Fruit fly (Drosophila melanogaster) whole organism, embryonic: Measurements from ENCODE around the gene CG14868.

Experiments used
- CG1024 ChIP-seq: fragments of 200-800 bp; sonication (Bioruptor generic); IDR thresholded peaks from 2 replicates; pipeline ENCODE4 v1.3.6; 2022; ENCODE audit warnings: missing biosample characterization, missing genetic modification characterization
- CG10959 ChIP-seq: fragments of 200-800 bp; sonication (Bioruptor generic); IDR thresholded peaks from 2 replicates; pipeline ENCODE4 v1.3.6; 2022; ENCODE audit warnings: missing biosample characterization, missing genetic modification characterization
- CG11093 ChIP-seq: fragments of 200-800 bp; sonication (Bioruptor generic); IDR thresholded peaks from 3 replicates; pipeline ENCODE4 v1.3.6; 2022; ENCODE audit warnings: missing biosample characterization, missing genetic modification characterization
- CG14441 ChIP-seq: fragments of 200-800 bp; sonication (Bioruptor generic); IDR thresholded peaks from 2 replicates; pipeline ENCODE4 v1.3.6; 2022; ENCODE audit warnings: missing biosample characterization, missing genetic modification characterization
- CG15479 ChIP-seq: fragments of 200-800 bp; sonication (Bioruptor generic); optimal IDR thresholded peaks from 3 replicates; lab custom pipeline; 2019; ENCODE audit warnings: missing biosample characterization, mild to moderate bottlenecking, missing genetic modification characterization, moderate library complexity
- CG16813 ChIP-seq: fragments of 200-800 bp; sonication (Bioruptor generic); IDR thresholded peaks from 3 replicates; pipeline ENCODE4 v1.3.6; 2022; ENCODE audit warnings: missing biosample characterization, missing genetic modification characterization; ENCODE audit not compliant: partially characterized antibody
- CG17385 ChIP-seq: fragments of 200-800 bp; sonication (Bioruptor generic); optimal IDR thresholded peaks from 3 replicates; lab custom pipeline; 2018; ENCODE audit warnings: missing biosample characterization, mild to moderate bottlenecking, missing genetic modification characterization
- CG32772 ChIP-seq: fragments of 200-800 bp; sonication (Bioruptor generic); IDR thresholded peaks from 2 replicates; pipeline ENCODE4 v1.3.6; 2022; ENCODE audit warnings: missing biosample characterization, missing genetic modification characterization
- CG3281 ChIP-seq: fragments of 200-800 bp; sonication (Bioruptor generic); optimal IDR thresholded peaks from 3 replicates; lab custom pipeline; 2017; ENCODE audit warnings: missing biosample characterization, mild to moderate bottlenecking, missing genetic modification characterization
- CG3838 ChIP-seq: fragments of 200-800 bp; sonication (Bioruptor generic); optimal IDR thresholded peaks from 3 replicates; lab custom pipeline; 2016; ENCODE audit warnings: missing biosample characterization, missing genetic modification characterization
- CG3995 ChIP-seq: fragments of 200-800 bp; sonication (Bioruptor generic); optimal IDR thresholded peaks from 3 replicates; lab custom pipeline; 2016; ENCODE audit warnings: missing biosample characterization, missing genetic modification characterization
- CG6689 ChIP-seq: fragments of 200-800 bp; sonication (Bioruptor generic); IDR thresholded peaks from 2 replicates; pipeline ENCODE4 v1.3.6; 2022; ENCODE audit warnings: missing biosample characterization, missing genetic modification characterization
- CG7556 ChIP-seq: fragments of 200-800 bp; sonication (Bioruptor generic); optimal IDR thresholded peaks from 2 replicates; lab custom pipeline; 2017; ENCODE audit warnings: missing biosample characterization, mild to moderate bottlenecking, missing genetic modification characterization
- CoRest ChIP-seq: fragments of 200-800 bp; sonication (Bioruptor generic); optimal IDR thresholded peaks from 3 replicates; lab custom pipeline; 2018; ENCODE audit warnings: missing biosample characterization, mild to moderate bottlenecking, missing genetic modification characterization, moderate library complexity
- D ChIP-seq, 2 experiments: fragments of 200-800 bp in 1 of 2; fragments of >200 bp in 1 of 2; sonication (Bioruptor generic) in 1 of 2; optimal IDR thresholded peaks; 2 replicates in 1 of 2; 3 replicates in 1 of 2; lab custom pipeline; 2017; ENCODE audit warnings: mild to moderate bottlenecking in 1 of 2, missing biosample characterization in 1 of 2, missing genetic modification characterization in 1 of 2, missing genetic modification reagents in 1 of 2
- E2f2 ChIP-seq: fragments of 200-800 bp; sonication (Bioruptor generic); IDR thresholded peaks from 2 replicates; pipeline ENCODE4 v1.3.6; 2022; ENCODE audit warnings: missing biosample characterization, missing genetic modification characterization
- Gug ChIP-seq: fragments of 200-800 bp; sonication (Bioruptor generic); IDR thresholded peaks from 4 replicates; pipeline ENCODE4 v1.3.6; 2022; ENCODE audit warnings: missing biosample characterization, missing genetic modification characterization
- Hr78 ChIP-seq, 2 experiments: fragments of 200-800 bp in 1 of 2; fragments of >200 bp in 1 of 2; sonication (Bioruptor generic) in 1 of 2; optimal IDR thresholded peaks; 2 replicates each; lab custom pipeline; 2017 to 2019; ENCODE audit warnings: missing biosample characterization in 2 of 2, missing genetic modification characterization in 2 of 2, mild to moderate bottlenecking in 1 of 2, moderate library complexity in 1 of 2
- MESR4 ChIP-seq: fragments of 200-800 bp; sonication (Bioruptor generic); optimal IDR thresholded peaks from 2 replicates; lab custom pipeline; 2018; ENCODE audit warnings: missing biosample characterization, mild to moderate bottlenecking, missing genetic modification characterization, moderate library complexity
- Med ChIP-seq: fragments of 200-800 bp; sonication (Bioruptor generic); peaks from one replicate; lab custom pipeline; 2016; ENCODE audit warnings: missing biosample characterization, missing genetic modification characterization, mild to moderate bottlenecking, inconsistent platforms, moderate library complexity
- Mes4 ChIP-seq: fragments of 200-800 bp; sonication (Bioruptor generic); optimal IDR thresholded peaks from 2 replicates; lab custom pipeline; 2016; ENCODE audit warnings: missing biosample characterization, missing genetic modification characterization
- NK7.1 ChIP-seq: fragments of 200-800 bp; sonication (Bioruptor generic); optimal IDR thresholded peaks from 3 replicates; lab custom pipeline; 2016; ENCODE audit warnings: missing biosample characterization, missing genetic modification characterization
- Rfx ChIP-seq: fragments of 200-800 bp; sonication (Bioruptor generic); IDR thresholded peaks from 2 replicates; pipeline ENCODE4 v1.3.6; 2022; ENCODE audit warnings: missing biosample characterization, missing genetic modification characterization
- Six4 ChIP-seq: fragments of 200-800 bp; sonication (Bioruptor generic); optimal IDR thresholded peaks from 2 replicates; lab custom pipeline; 2016; ENCODE audit warnings: missing biosample characterization, missing genetic modification characterization
- Trl ChIP-seq, 3 experiments: fragments of >200 bp in 2 of 3; fragments of 200-800 bp in 1 of 3; sonication (Bioruptor generic) in 1 of 3; optimal IDR thresholded peaks; 2 replicates in 1 of 3; 3 replicates in 2 of 3; lab custom pipeline; 2016 to 2017; ENCODE audit warnings: missing biosample characterization in 1 of 3, missing genetic modification characterization in 1 of 3
- Xrp1 ChIP-seq: fragments of 200-800 bp; sonication (Bioruptor generic); IDR thresholded peaks from 2 replicates; pipeline ENCODE4 v1.3.6; 2022; ENCODE audit warnings: missing biosample characterization, missing genetic modification characterization
- ac ChIP-seq: fragments of 200-800 bp; sonication (Bioruptor generic); optimal IDR thresholded peaks from 3 replicates; lab custom pipeline; 2017; ENCODE audit warnings: missing biosample characterization, mild to moderate bottlenecking, missing genetic modification characterization
- al ChIP-seq: fragments of 200-800 bp; sonication (Bioruptor generic); IDR thresholded peaks from 2 replicates; pipeline ENCODE4 v1.3.6; 2022; ENCODE audit warnings: missing biosample characterization, missing genetic modification characterization
- ara ChIP-seq: fragments of 200-800 bp; sonication (Bioruptor generic); IDR thresholded peaks from 2 replicates; pipeline ENCODE4 v1.3.6; 2022; ENCODE audit warnings: missing biosample characterization, missing genetic modification characterization
- ase ChIP-seq: fragments of 200-800 bp; sonication (Bioruptor generic); IDR thresholded peaks from 3 replicates; pipeline ENCODE4 v1.3.6; 2022; ENCODE audit warnings: missing biosample characterization, missing genetic modification characterization
- bowl ChIP-seq: fragments of 200-800 bp; sonication (Bioruptor generic); IDR thresholded peaks from 2 replicates; pipeline ENCODE4 v1.3.6; 2022; ENCODE audit warnings: missing biosample characterization, missing genetic modification characterization
- chinmo ChIP-seq: fragments of 200-800 bp; sonication (Bioruptor generic); IDR thresholded peaks from 4 replicates; pipeline ENCODE4 v1.3.6; 2022; ENCODE audit warnings: missing biosample characterization, missing genetic modification characterization; ENCODE audit not compliant: partially characterized antibody
- dmrt11E ChIP-seq: fragments of 200-800 bp; sonication (Bioruptor generic); optimal IDR thresholded peaks from 3 replicates; lab custom pipeline; 2018; ENCODE audit warnings: missing biosample characterization, mild to moderate bottlenecking, missing genetic modification characterization, moderate library complexity
- dysf ChIP-seq: fragments of 200-800 bp; sonication (Bioruptor generic); IDR thresholded peaks from 3 replicates; pipeline ENCODE4 v1.3.6; 2022; ENCODE audit warnings: missing biosample characterization, missing genetic modification characterization
- esg ChIP-seq: fragments of 200-800 bp; sonication (Bioruptor generic); conservative IDR thresholded peaks from 2 replicates; pipeline ENCODE4 v1.3.6; 2022; ENCODE audit warnings: missing biosample characterization, missing genetic modification characterization
- ind ChIP-seq: fragments of 200-800 bp; sonication (Bioruptor generic); optimal IDR thresholded peaks from 3 replicates; lab custom pipeline; 2016; ENCODE audit warnings: missing biosample characterization, missing genetic modification characterization
- lola ChIP-seq, 3 experiments: fragments of >200 bp in 2 of 3; fragments of 200-800 bp in 1 of 3; sonication (Bioruptor generic) in 1 of 3; optimal IDR thresholded peaks; 2 replicates each; lab custom pipeline; 2017 to 2019; ENCODE audit warnings: missing biosample characterization in 3 of 3, missing genetic modification characterization in 3 of 3, mild to moderate bottlenecking in 1 of 3, moderate library complexity in 1 of 3
- pan ChIP-seq, 4 experiments: fragments of >200 bp in 3 of 4; fragments of 200-800 bp in 1 of 4; sonication (Bioruptor generic) in 1 of 4; optimal IDR thresholded peaks in 3 of 4; IDR thresholded peaks in 1 of 4; 2 replicates each; pipeline versions ENCODE4 v1.3.6 to Lab custom; 2017 to 2022; ENCODE audit warnings: missing biosample characterization in 2 of 4, missing genetic modification characterization in 2 of 4, mixed read lengths in 1 of 4
- pnt ChIP-seq: fragments of 200-800 bp; sonication (Bioruptor generic); optimal IDR thresholded peaks from 3 replicates; lab custom pipeline; 2016; ENCODE audit warnings: missing biosample characterization, missing genetic modification characterization
- pzg ChIP-seq: fragments of 200-800 bp; sonication (Bioruptor generic); optimal IDR thresholded peaks from 3 replicates; lab custom pipeline; 2018; ENCODE audit warnings: missing biosample characterization, mild to moderate bottlenecking, missing genetic modification characterization, moderate library complexity
- sens ChIP-seq: fragments of 200-800 bp; sonication (Bioruptor generic); peaks from one replicate; lab custom pipeline; 2016; ENCODE audit warnings: missing biosample characterization, missing genetic modification characterization
- seq ChIP-seq: fragments of 200-800 bp; sonication (Bioruptor generic); IDR thresholded peaks from 2 replicates; pipeline ENCODE4 v1.3.6; 2022; ENCODE audit warnings: missing biosample characterization, missing genetic modification characterization
- slbo ChIP-seq: fragments of 200-800 bp; sonication (Bioruptor generic); IDR thresholded peaks from 2 replicates; pipeline ENCODE4 v1.3.6; 2022; ENCODE audit warnings: missing biosample characterization, missing genetic modification characterization
- stc ChIP-seq: fragments of 200-800 bp; sonication (Bioruptor generic); IDR thresholded peaks from 2 replicates; pipeline ENCODE4 v1.3.6; 2022; ENCODE audit warnings: missing biosample characterization, missing genetic modification characterization
- tgo ChIP-seq: fragments of 200-800 bp; sonication (Bioruptor generic); IDR thresholded peaks from 3 replicates; pipeline ENCODE4 v1.3.6; 2022; ENCODE audit warnings: missing biosample characterization, missing genetic modification characterization
- unpg ChIP-seq: fragments of 200-800 bp; sonication (Bioruptor generic); optimal IDR thresholded peaks from 3 replicates; lab custom pipeline; 2018; ENCODE audit warnings: missing biosample characterization, mild to moderate bottlenecking, missing genetic modification characterization, moderate library complexity
- yki ChIP-seq: fragments of >200 bp; optimal IDR thresholded peaks from 3 replicates; lab custom pipeline; 2018

Gene CG14868

DNA sequence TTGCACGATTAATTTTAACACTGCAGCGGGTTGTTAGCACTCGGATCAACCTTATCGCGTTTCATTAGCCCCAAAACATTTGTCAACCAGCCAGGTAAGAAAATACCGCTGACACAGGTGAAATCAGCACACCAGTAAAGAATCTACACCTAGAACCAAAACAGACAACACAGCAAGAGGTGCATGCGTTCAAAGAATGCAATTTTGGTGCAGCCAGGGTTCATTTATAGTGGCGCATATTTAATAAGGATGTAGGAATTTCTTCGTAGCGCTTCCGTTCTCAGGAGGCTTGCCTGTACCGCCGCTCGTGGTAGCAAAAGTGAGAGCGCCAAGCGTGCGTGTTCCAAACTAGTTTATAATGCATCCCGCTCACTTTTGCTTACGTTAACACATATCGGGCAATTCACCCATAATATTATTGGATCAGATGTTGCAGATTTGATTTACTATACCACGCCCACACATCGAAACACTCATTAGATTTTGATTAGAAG, 27.3 kb downstream of the CG14868 start (continued):
- peak; percentile 25; the same call in 1 of the 2 replicates for TF ChIP-seq Rfx (GFP tag; lab: Robert Waterston, UW)
- no peak for TF ChIP-seq CG6689 (GFP tag; lab: Robert Waterston, UW)
- no peak for TF ChIP-seq bowl (GFP tag; lab: Robert Waterston, UW)
- 0 out of 3 replicates have a peak, but pooled peaks have one; percentile 21 for TF ChIP-seq CG16813
- TF ChIP-seq ara, result peak; percentile 22; the same call in 1 of the 2 replicates
- TF ChIP-seq tgo (GFP tag; lab: Robert Waterston, UW), result peak; percentile 25; the same call in 2 of the 3 replicates
- TF ChIP-seq Trl (optimal IDR thresholded peaks at IDR 0.05; lab: Kevin White, UChicago), result peak in 1 of 2 experiments; percentile 27
- no peak for TF ChIP-seq Trl (GFP tag; optimal IDR thresholded peaks at IDR 0.05; lab: Kevin White, UChicago)
- peak; percentile 14 for TF ChIP-seq ind (GFP tag; lab: Kevin White, UChicago)
- TF ChIP-seq Mes4, result no peak
- peak; percentile 9; the same call in 2 of the 4 replicates for TF ChIP-seq Gug
- TF ChIP-seq yki (lab: Kevin White, UChicago), result no peak
- peak; percentile 33; the same call in 1 of the 3 replicates for TF ChIP-seq dysf (GFP tag; lab: Robert Waterston, UW)
- peak; percentile 42; the same call in 1 of the 2 replicates for TF ChIP-seq slbo (GFP tag; lab: Robert Waterston, UW)
- 0 out of 2 replicates have a peak, but pooled peaks have one; percentile 44 for TF ChIP-seq CG10959 (GFP tag; lab: Robert Waterston, UW)
- no peak for TF ChIP-seq pan (optimal IDR thresholded peaks at IDR 0.05; lab: Kevin White, UChicago)
- peak in 1 of 2 experiments; percentile 34 for TF ChIP-seq pan (GFP tag; optimal IDR thresholded peaks at IDR 0.05 in 1 of 2, IDR thresholded peaks at IDR 0.05 in 1 of 2)
- no peak for TF ChIP-seq ase (GFP tag; lab: Robert Waterston, UW)
- TF ChIP-seq sens, result peak; percentile 63
- peak; percentile 10 for TF ChIP-seq pnt (GFP tag; lab: Kevin White, UChicago)
- 0 out of 3 replicates have a peak, but pooled peaks have one; percentile 9 for TF ChIP-seq CG11093 (GFP tag; lab: Robert Waterston, UW)
- peak; percentile 34; the same call in 1 of the 2 replicates for TF ChIP-seq esg (GFP tag; lab: Robert Waterston, UW)
- TF ChIP-seq CG14441, result peak; percentile 15; the same call in 1 of the 2 replicates
- TF ChIP-seq CG3838 (GFP tag; lab: Kevin White, UChicago), result no peak
- peak; percentile 4; the same call in 1 of the 2 replicates for TF ChIP-seq stc (GFP tag; lab: Robert Waterston, UW)
- 0 out of 2 replicates have a peak, but pooled peaks have one; percentile 7 for TF ChIP-seq al (GFP tag; lab: Robert Waterston, UW)
- no peak for TF ChIP-seq CG1024 (GFP tag; lab: Robert Waterston, UW)
- TF ChIP-seq Xrp1 (GFP tag; lab: Robert Waterston, UW), result 0 out of 2 replicates have a peak, but pooled peaks have one; percentile 32

DNA sequence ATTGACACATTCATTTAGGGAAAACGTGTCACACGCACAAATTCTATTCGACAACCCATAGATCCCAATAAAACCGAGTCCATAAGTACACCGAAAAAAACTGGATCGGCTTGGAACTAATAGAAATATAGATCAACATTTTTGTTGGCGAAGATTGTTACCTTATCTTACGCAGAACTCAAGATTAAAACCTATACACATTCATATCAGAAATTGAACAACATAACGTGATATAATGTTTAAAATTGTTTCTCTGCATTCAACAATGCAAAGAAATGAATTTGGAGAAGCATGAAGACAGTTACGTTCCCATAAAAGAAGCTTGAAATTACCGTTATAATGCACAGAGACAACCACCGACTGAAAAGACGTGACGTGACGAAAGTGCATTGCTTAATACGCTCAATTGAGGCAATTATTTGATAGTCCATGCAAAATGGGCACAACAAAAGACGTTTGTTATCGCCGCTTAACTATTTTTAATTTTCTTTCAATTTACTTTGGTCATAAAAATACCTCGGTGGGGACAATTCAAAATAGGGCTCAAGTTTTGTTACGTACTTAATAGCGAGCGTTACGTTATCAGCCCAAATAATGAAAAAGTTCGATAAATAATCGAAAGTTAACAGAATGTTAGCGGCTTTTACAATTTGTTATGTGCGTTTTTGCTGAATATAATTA, 29.6 kb downstream of the CG14868 start, which contains the start of gene SerRS-m:
SerRS-m (plus strand) TSS at position 616 of the 681 bp plus-strand sequence.
- no peak for TF ChIP-seq CG17385 (GFP tag; lab: Kevin White, UChicago)
- TF ChIP-seq ac (GFP tag; lab: Kevin White, UChicago), result no peak
- no peak for TF ChIP-seq CG3995 (GFP tag; lab: Kevin White, UChicago)
- peak; percentile 22 for TF ChIP-seq CG7556 (GFP tag; lab: Kevin White, UChicago)
- no peak for TF ChIP-seq yki (lab: Kevin White, UChicago)
- TF ChIP-seq Six4 (GFP tag; lab: Kevin White, UChicago), result peak; percentile 17
- TF ChIP-seq CG15479 (GFP tag; lab: Kevin White, UChicago), result no peak
- peak; percentile 35 for TF ChIP-seq E2f2 (GFP tag; lab: Robert Waterston, UW)
- TF ChIP-seq Hr78 (GFP tag; optimal IDR thresholded peaks at IDR 0.05; lab: Kevin White, UChicago), result no peak
- TF ChIP-seq MESR4 (GFP tag; lab: Kevin White, UChicago), result no peak
- TF ChIP-seq Med (GFP tag; lab: Kevin White, UChicago), result peak; percentile 75
- TF ChIP-seq seq (GFP tag; lab: Robert Waterston, UW), result no peak
- TF ChIP-seq CG16813, result no peak
- TF ChIP-seq lola (GFP tag; optimal IDR thresholded peaks at IDR 0.05; lab: Kevin White, UChicago), result peak in 1 of 3 experiments; percentile 9
- TF ChIP-seq NK7.1, result no peak
- no peak for TF ChIP-seq D (optimal IDR thresholded peaks at IDR 0.05; lab: Kevin White, UChicago)
- no peak for TF ChIP-seq D (GFP tag; optimal IDR thresholded peaks at IDR 0.05; lab: Kevin White, UChicago)
- TF ChIP-seq chinmo (GFP tag; lab: Robert Waterston, UW), result no peak
- peak; percentile 3 for TF ChIP-seq dmrt11E (tag; lab: Kevin White, UChicago)
- TF ChIP-seq CG32772, result no peak
- TF ChIP-seq unpg (GFP tag; lab: Kevin White, UChicago), result peak; percentile 34
- TF ChIP-seq CG3281, result no peak
- peak; percentile 18 for TF ChIP-seq CoRest
- peak; percentile 3 for TF ChIP-seq pzg (GFP tag; lab: Kevin White, UChicago)
